Worm (Caenorhabditis elegans) whole organism, young adult: Measurements from ENCODE around the gene C16H3.3.

Source experiments
- D2030.7 ChIP-seq: fragments of 200-800 bp; sonication (Bioruptor generic); IDR thresholded peaks from 2 replicates; pipeline ENCODE4 v1.3.6; 2022; ENCODE audit warnings: missing genetic modification reagents, missing genetic modification characterization, missing compliant biosample characterization
- pha-4 ChIP-seq: fragments of 150-350 bp; sonication (generic microtip); optimal IDR thresholded peaks from 2 replicates; lab custom pipeline; 2014; ENCODE audit warnings: missing biosample characterization, missing genetic modification reagents, missing genetic modification characterization

- no peak for TF ChIP-seq D2030.7 (GFP tag; lab: Robert Waterston, UW)
- TF ChIP-seq pha-4 (tag; lab: Kevin White, UChicago): no peak
Observed at ce11 chrX:17625729-17626128, 15.9 kb upstream of the C16H3.3 start.
